Fruit fly (Drosophila melanogaster) whole organism, embryonic: ENCODE results near the gene Mdh1.

Experiments used
- Bgb ChIP-seq: fragments of 200-800 bp; sonication (Bioruptor generic); IDR thresholded peaks from 2 replicates; pipeline ENCODE4 v1.3.6; 2022; ENCODE audit warnings: missing biosample characterization, missing genetic modification characterization; ENCODE audit not compliant: partially characterized antibody
- CG11456 ChIP-seq: fragments of 200-800 bp; sonication (Bioruptor generic); IDR thresholded peaks from 3 replicates; pipeline ENCODE4 v1.3.6; 2022; ENCODE audit warnings: missing biosample characterization, missing genetic modification characterization
- CG12299 ChIP-seq: fragments of 200-800 bp; sonication (Bioruptor generic); optimal IDR thresholded peaks from 2 replicates; lab custom pipeline; 2018; ENCODE audit warnings: missing biosample characterization, mild to moderate bottlenecking, missing genetic modification characterization
- CG12769 ChIP-seq: fragments of 200-800 bp; sonication (Bioruptor generic); optimal IDR thresholded peaks from 2 replicates; lab custom pipeline; 2019; ENCODE audit warnings: missing biosample characterization, mild to moderate bottlenecking, missing genetic modification characterization, moderate library complexity
- CG13287 ChIP-seq: fragments of 200-800 bp; sonication (Bioruptor generic); IDR thresholded peaks from 2 replicates; pipeline ENCODE4 v1.3.6; 2022; ENCODE audit warnings: missing biosample characterization, missing genetic modification characterization; ENCODE audit not compliant: partially characterized antibody
- CG16815 ChIP-seq: fragments of 200-800 bp; sonication (Bioruptor generic); optimal IDR thresholded peaks from 3 replicates; lab custom pipeline; 2017; ENCODE audit warnings: missing biosample characterization, mild to moderate bottlenecking, missing genetic modification characterization
- CG17385 ChIP-seq: fragments of 200-800 bp; sonication (Bioruptor generic); optimal IDR thresholded peaks from 3 replicates; lab custom pipeline; 2018; ENCODE audit warnings: missing biosample characterization, mild to moderate bottlenecking, missing genetic modification characterization
- CG17802 ChIP-seq: fragments of 200-800 bp; sonication (Bioruptor generic); optimal IDR thresholded peaks from 2 replicates; lab custom pipeline; 2018; ENCODE audit warnings: missing biosample characterization, mild to moderate bottlenecking, missing genetic modification characterization, moderate library complexity
- CG18011 ChIP-seq: fragments of 200-800 bp; sonication (Bioruptor generic); optimal IDR thresholded peaks from 2 replicates; lab custom pipeline; 2017; ENCODE audit warnings: missing biosample characterization, missing genetic modification characterization, mild to moderate bottlenecking, moderate library complexity, missing genotype
- CG1832 ChIP-seq: fragments of 200-800 bp; sonication (Bioruptor generic); optimal IDR thresholded peaks from 2 replicates; lab custom pipeline; 2017; ENCODE audit warnings: missing biosample characterization, mild to moderate bottlenecking, missing genetic modification characterization, inconsistent platforms
- CG18476 ChIP-seq: fragments of 200-800 bp; sonication (Bioruptor generic); optimal IDR thresholded peaks from 2 replicates; lab custom pipeline; 2016; ENCODE audit warnings: missing biosample characterization, mild to moderate bottlenecking, missing genetic modification characterization
- CG2116 ChIP-seq: fragments of 200-800 bp; sonication (Bioruptor generic); optimal IDR thresholded peaks from 3 replicates; lab custom pipeline; 2018; ENCODE audit warnings: missing biosample characterization, mild to moderate bottlenecking, missing genetic modification characterization
- CG2875 ChIP-seq: fragments of 200-800 bp; sonication (Bioruptor generic); optimal IDR thresholded peaks from 2 replicates; lab custom pipeline; 2017; ENCODE audit warnings: missing biosample characterization, mild to moderate bottlenecking, missing genetic modification characterization, missing genetic modification reagents
- CG31441 ChIP-seq: fragments of 200-800 bp; sonication (Bioruptor generic); IDR thresholded peaks from 2 replicates; pipeline ENCODE4 v1.3.6; 2022; ENCODE audit warnings: missing biosample characterization, missing genetic modification characterization
- CG34422 ChIP-seq: fragments of 200-800 bp; sonication (Bioruptor generic); IDR thresholded peaks from 3 replicates; pipeline ENCODE4 v1.3.6; 2022; ENCODE audit warnings: missing biosample characterization, missing genetic modification characterization
- CG3838 ChIP-seq: fragments of 200-800 bp; sonication (Bioruptor generic); optimal IDR thresholded peaks from 3 replicates; lab custom pipeline; 2016; ENCODE audit warnings: missing biosample characterization, missing genetic modification characterization
- CG6854 ChIP-seq: fragments of 200-800 bp; sonication (Bioruptor generic); optimal IDR thresholded peaks from 3 replicates; lab custom pipeline; 2017; ENCODE audit warnings: missing biosample characterization, mild to moderate bottlenecking, missing genetic modification characterization
- CG9932 ChIP-seq: fragments of 200-800 bp; sonication (Bioruptor generic); IDR thresholded peaks from 2 replicates; pipeline ENCODE4 v1.3.6; 2022; ENCODE audit warnings: missing biosample characterization, missing genetic modification characterization
- Dad ChIP-seq: fragments of 200-800 bp; sonication (Bioruptor generic); optimal IDR thresholded peaks from 3 replicates; lab custom pipeline; 2016; ENCODE audit warnings: missing biosample characterization, missing genetic modification characterization
- Dbx ChIP-seq: fragments of 200-800 bp; sonication (Bioruptor generic); IDR thresholded peaks from 3 replicates; pipeline ENCODE4 v1.3.6; 2022; ENCODE audit warnings: missing biosample characterization, missing genetic modification characterization
- E2f1 ChIP-seq: fragments of 200-800 bp; sonication (Bioruptor generic); IDR thresholded peaks from 2 replicates; pipeline ENCODE4 v1.3.6; 2022; ENCODE audit warnings: missing biosample characterization, missing genetic modification characterization
- ERR ChIP-seq: fragments of 200-800 bp; sonication (Bioruptor generic); optimal IDR thresholded peaks from 2 replicates; lab custom pipeline; 2016; ENCODE audit warnings: missing biosample characterization, missing genetic modification characterization
- Elba2 ChIP-seq: fragments of 200-800 bp; sonication (Bioruptor generic); optimal IDR thresholded peaks from 3 replicates; lab custom pipeline; 2016; ENCODE audit warnings: missing biosample characterization, missing genetic modification characterization
- Ets65A ChIP-seq: fragments of 200-800 bp; sonication (Bioruptor generic); peaks from one replicate; lab custom pipeline; 2016; ENCODE audit warnings: missing biosample characterization, missing genetic modification characterization
- HLH3B ChIP-seq: fragments of 200-800 bp; sonication (Bioruptor generic); IDR thresholded peaks from 2 replicates; pipeline ENCODE4 v1.3.6; 2022; ENCODE audit warnings: missing biosample characterization, missing genetic modification characterization
- Hand ChIP-seq: fragments of 200-800 bp; sonication (Bioruptor generic); optimal IDR thresholded peaks from 2 replicates; lab custom pipeline; 2017; ENCODE audit warnings: mild to moderate bottlenecking, missing biosample characterization, missing genetic modification reagents, missing genetic modification characterization
- Hmr ChIP-seq: fragments of 200-800 bp; sonication (Bioruptor generic); optimal IDR thresholded peaks from 3 replicates; lab custom pipeline; 2017; ENCODE audit warnings: mild to moderate bottlenecking, missing biosample characterization, missing genetic modification reagents, missing genetic modification characterization
- NC2α ChIP-seq: fragments of 200-800 bp; sonication (Bioruptor generic); optimal IDR thresholded peaks from 2 replicates; lab custom pipeline; 2016; ENCODE audit warnings: missing biosample characterization, missing genetic modification characterization
- NfI ChIP-seq: fragments of 200-800 bp; sonication (Bioruptor generic); optimal IDR thresholded peaks from 3 replicates; lab custom pipeline; 2018; ENCODE audit warnings: missing biosample characterization, mild to moderate bottlenecking, missing genetic modification characterization, moderate library complexity
- Opbp ChIP-seq: fragments of 200-800 bp; sonication (Bioruptor generic); IDR thresholded peaks from 3 replicates; pipeline ENCODE4 v1.3.6; 2022; ENCODE audit warnings: missing biosample characterization, missing genetic modification characterization; ENCODE audit not compliant: partially characterized antibody
- Poxn ChIP-seq: fragments of 200-800 bp; sonication (Bioruptor generic); IDR thresholded peaks from 2 replicates; pipeline ENCODE4 v1.3.6; 2022; ENCODE audit warnings: missing biosample characterization, missing genetic modification characterization
- Spps ChIP-seq: fragments of 200-800 bp; sonication (Bioruptor generic); optimal IDR thresholded peaks from 2 replicates; lab custom pipeline; 2018; ENCODE audit warnings: missing biosample characterization, mild to moderate bottlenecking, missing genetic modification characterization
- aop ChIP-seq: fragments of 200-800 bp; sonication (Bioruptor generic); IDR thresholded peaks from 2 replicates; pipeline ENCODE4 v1.3.6; 2022; ENCODE audit warnings: missing biosample characterization, missing genetic modification characterization
- ap ChIP-seq: fragments of 200-800 bp; sonication (Bioruptor generic); IDR thresholded peaks from 2 replicates; pipeline ENCODE4 v1.3.6; 2022; ENCODE audit warnings: missing biosample characterization, missing genetic modification characterization
- ase ChIP-seq: fragments of 200-800 bp; sonication (Bioruptor generic); IDR thresholded peaks from 3 replicates; pipeline ENCODE4 v1.3.6; 2022; ENCODE audit warnings: missing biosample characterization, missing genetic modification characterization
- btn ChIP-seq: fragments of 200-800 bp; sonication (Bioruptor generic); optimal IDR thresholded peaks from 2 replicates; lab custom pipeline; 2016; ENCODE audit warnings: missing biosample characterization, missing genetic modification characterization
- cas ChIP-seq: fragments of 200-800 bp; sonication (Bioruptor generic); IDR thresholded peaks from 2 replicates; pipeline ENCODE4 v1.3.6; 2022; ENCODE audit warnings: missing biosample characterization, missing genetic modification characterization
- dmrt99B ChIP-seq: fragments of 200-800 bp; sonication (Bioruptor generic); optimal IDR thresholded peaks from 2 replicates; lab custom pipeline; 2018; ENCODE audit warnings: missing biosample characterization, mild to moderate bottlenecking, missing genetic modification characterization, moderate library complexity
- ems ChIP-seq: fragments of 200-800 bp; sonication (Bioruptor generic); optimal IDR thresholded peaks from 3 replicates; lab custom pipeline; 2016; ENCODE audit warnings: missing biosample characterization, missing genetic modification characterization
- fd3F ChIP-seq: fragments of 200-800 bp; sonication (Bioruptor generic); optimal IDR thresholded peaks from 2 replicates; lab custom pipeline; 2018; ENCODE audit warnings: missing biosample characterization, mild to moderate bottlenecking, missing genetic modification characterization, moderate library complexity
- gro ChIP-seq: fragments of 200-800 bp; sonication (Bioruptor generic); optimal IDR thresholded peaks from 2 replicates; lab custom pipeline; 2016; ENCODE audit warnings: missing biosample characterization, missing genetic modification characterization
- hkb ChIP-seq, 2 experiments: fragments of 200-800 bp in 1 of 2; fragments of >200 bp in 1 of 2; sonication (Bioruptor generic) in 1 of 2; IDR thresholded peaks in 1 of 2; optimal IDR thresholded peaks in 1 of 2; 2 replicates each; pipeline versions ENCODE4 v1.3.6 to Lab custom; 2017 to 2022; ENCODE audit warnings: missing biosample characterization in 1 of 2, missing genetic modification characterization in 1 of 2
- jumu ChIP-seq: fragments of 200-800 bp; sonication (Bioruptor generic); optimal IDR thresholded peaks from 3 replicates; lab custom pipeline; 2016; ENCODE audit warnings: missing biosample characterization, missing genetic modification characterization
- nau ChIP-seq: fragments of 200-800 bp; sonication (Bioruptor generic); optimal IDR thresholded peaks from 3 replicates; lab custom pipeline; 2017; ENCODE audit warnings: missing biosample characterization, mild to moderate bottlenecking, missing genetic modification characterization, missing genetic modification reagents
- nerfin-2 ChIP-seq: fragments of 200-800 bp; sonication (Bioruptor generic); IDR thresholded peaks from 2 replicates; pipeline ENCODE4 v1.3.6; 2022; ENCODE audit warnings: missing biosample characterization, missing genetic modification characterization; ENCODE audit not compliant: partially characterized antibody
- pb ChIP-seq: fragments of 200-800 bp; sonication (Bioruptor generic); optimal IDR thresholded peaks from 3 replicates; lab custom pipeline; 2016; ENCODE audit warnings: missing biosample characterization, missing genetic modification characterization
- ranshi ChIP-seq: fragments of 200-800 bp; sonication (Bioruptor generic); IDR thresholded peaks from 2 replicates; pipeline ENCODE4 v1.3.6; 2022; ENCODE audit warnings: missing biosample characterization, missing genetic modification characterization
- sima ChIP-seq: fragments of 200-800 bp; sonication (Bioruptor generic); optimal IDR thresholded peaks from 2 replicates; lab custom pipeline; 2016; ENCODE audit warnings: missing biosample characterization, missing genetic modification characterization
- slbo ChIP-seq: fragments of 200-800 bp; sonication (Bioruptor generic); IDR thresholded peaks from 2 replicates; pipeline ENCODE4 v1.3.6; 2022; ENCODE audit warnings: missing biosample characterization, missing genetic modification characterization
- trh ChIP-seq: fragments of 200-800 bp; sonication (Bioruptor generic); optimal IDR thresholded peaks from 2 replicates; lab custom pipeline; 2016; ENCODE audit warnings: missing biosample characterization, missing genetic modification characterization

Gene Mdh1

DNA sequence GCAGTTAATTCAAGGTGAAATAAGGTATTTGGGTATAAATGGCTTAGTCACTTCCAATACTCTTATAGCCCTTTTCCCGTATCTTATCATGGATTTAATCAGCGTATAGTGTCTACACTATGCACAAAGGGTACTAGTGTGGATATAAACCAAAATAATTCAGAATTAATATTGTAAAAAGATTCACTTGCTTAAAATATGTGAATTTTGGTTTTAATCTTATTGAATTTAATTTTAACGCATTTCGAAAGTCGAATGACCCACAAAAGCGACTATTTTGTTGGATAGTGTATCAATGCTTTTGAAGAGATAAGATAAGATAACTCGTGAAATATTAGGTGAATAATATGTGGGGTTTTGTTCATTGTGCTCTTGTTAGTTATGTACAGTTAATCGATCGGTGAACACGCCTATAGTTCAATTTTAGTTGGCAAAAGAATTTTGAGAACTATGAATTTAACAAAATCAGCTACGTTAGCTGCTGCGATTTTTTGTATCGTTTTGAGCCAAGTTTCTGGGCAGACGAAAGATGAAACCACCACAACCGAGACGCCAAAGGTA, 14.2 kb downstream of the Mdh1 start, which contains the start of gene CG5096 (continued):
- TF ChIP-seq aop (GFP tag; lab: Robert Waterston, UW) (no peak), ap (peak; percentile 84), Hand (GFP tag; lab: Kevin White, UChicago) (peak; percentile 89), sima (GFP tag; lab: Kevin White, UChicago) (peak; percentile 15), Dbx (GFP tag; lab: Robert Waterston, UW) (peak; percentile 94), ase (peak; percentile 77; the same call in 2 of the 3 replicates), ranshi (GFP tag; lab: Robert Waterston, UW) (peak; percentile 91; the same call in 1 of the 2 replicates), CG6854 (peak; percentile 89), CG12299 (tag; lab: Kevin White, UChicago) (peak; percentile 90), Spps (tag; lab: Kevin White, UChicago) (peak; percentile 67), HLH3B (GFP tag; lab: Robert Waterston, UW) (peak; percentile 93; the same call in 1 of the 2 replicates), Elba2 (GFP tag; lab: Kevin White, UChicago) (no peak), CG9932 (peak; percentile 81), CG13287 (GFP tag; lab: Robert Waterston, UW) (no peak), trh (GFP tag; lab: Kevin White, UChicago) (peak; percentile 51), ERR (GFP tag; lab: Kevin White, UChicago) (peak; percentile 77), ems (GFP tag; lab: Kevin White, UChicago) (peak; percentile 81), CG17385 (GFP tag; lab: Kevin White, UChicago) (peak; percentile 89), CG16815 (GFP tag; lab: Kevin White, UChicago) (peak; percentile 14), CG12769 (peak; percentile 95), Hmr (GFP tag; lab: Kevin White, UChicago) (peak; percentile 94), slbo (GFP tag; lab: Robert Waterston, UW) (peak; percentile 91), NC2α (GFP tag; lab: Kevin White, UChicago) (peak; percentile 33), Poxn (peak; percentile 52; the same call in 1 of the 2 replicates), cas (GFP tag; lab: Robert Waterston, UW) (peak; percentile 76; the same call in 1 of the 2 replicates), hkb (optimal IDR thresholded peaks at IDR 0.05; lab: Kevin White, UChicago) (no peak), hkb (GFP tag; IDR thresholded peaks at IDR 0.05; lab: Robert Waterston, UW) (peak; percentile 96), fd3F (GFP tag; lab: Kevin White, UChicago) (peak; percentile 87), CG31441 (GFP tag; lab: Robert Waterston, UW) (peak; percentile 87), CG2116 (GFP tag; lab: Kevin White, UChicago) (peak; percentile 49), CG1832 (GFP tag; lab: Kevin White, UChicago) (no peak), dmrt99B (peak; percentile 92), nau (GFP tag; lab: Kevin White, UChicago) (peak; percentile 84), CG18476 (peak; percentile 84), btn (GFP tag; lab: Kevin White, UChicago) (peak; percentile 41), NfI (GFP tag; lab: Kevin White, UChicago) (peak; percentile 89), pb (GFP tag; lab: Kevin White, UChicago) (no peak), CG34422 (peak; percentile 91), jumu (GFP tag; lab: Kevin White, UChicago) (peak; percentile 53), E2f1 (GFP tag; lab: Robert Waterston, UW) (peak; percentile 88), CG2875 (GFP tag; lab: Kevin White, UChicago) (peak; percentile 59), CG17802 (tag; lab: Kevin White, UChicago) (peak; percentile 45), CG18011 (GFP tag; lab: Kevin White, UChicago) (peak; percentile 57), Ets65A (GFP tag; lab: Kevin White, UChicago) (peak; percentile 51), Dad (GFP tag; lab: Kevin White, UChicago) (peak; percentile 51), Bgb (GFP tag; lab: Robert Waterston, UW) (no peak), Opbp (GFP tag; lab: Robert Waterston, UW) (no peak), gro (GFP tag; lab: Kevin White, UChicago) (peak; percentile 90), CG3838 (GFP tag; lab: Kevin White, UChicago) (peak; percentile 49), CG11456 (GFP tag; lab: Robert Waterston, UW) (peak; percentile 87), nerfin-2 (GFP tag; lab: Robert Waterston, UW) (no peak)
